Worm (Caenorhabditis elegans): ENCODE data around the gene adah-1.

The adah-1 gene

ce11 chrIV:7047762-7048178, 23.8 kb downstream of the adah-1 start (continued):
- TF ChIP-seq zip-11 (GFP tag; IDR thresholded peaks at IDR 0.05): no peak
- peak; percentile 45 for TF ChIP-seq mes-2 (tag; optimal IDR thresholded peaks at IDR 0.05; ENCODE audit: poor library complexity, severe bottlenecking)
- TF ChIP-seq cey-2 (tag; optimal IDR thresholded peaks at IDR 0.05; ENCODE audit: borderline replicate concordance, insufficient read depth): peak; percentile 62
- peak; percentile 54 for TF ChIP-seq spr-1 (tag; optimal IDR thresholded peaks at IDR 0.05)
- TF ChIP-seq R02D3.7 (tag; optimal IDR thresholded peaks at IDR 0.05): no peak
- TF ChIP-seq mxl-3 (GFP tag; optimal IDR thresholded peaks at IDR 0.05): peak; percentile 79
- TF ChIP-seq nhr-6 (tag; optimal IDR thresholded peaks at IDR 0.05): peak; percentile 90
- TF ChIP-seq T20F7.1 (GFP tag; optimal IDR thresholded peaks at IDR 0.05): peak; percentile 36
- TF ChIP-seq ztf-7 (tag; optimal IDR thresholded peaks at IDR 0.05): peak; percentile 28
- TF ChIP-seq lin-1 (GFP tag; IDR thresholded peaks at IDR 0.05): no peak; the same call in 1 of the 2 replicates
- TF ChIP-seq lin-13 (GFP tag; optimal IDR thresholded peaks at IDR 0.05): peak; percentile 24
- TF ChIP-seq ceh-20 (GFP tag; IDR thresholded peaks at IDR 0.05): 0 out of 2 replicates have a peak, but pooled peaks have one; percentile 66
- TF ChIP-seq dve-1 (tag; optimal IDR thresholded peaks at IDR 0.05; ENCODE audit: insufficient read depth): peak; percentile 93
- no peak for TF ChIP-seq fkh-10 (GFP tag; optimal IDR thresholded peaks at IDR 0.05)
- TF ChIP-seq lsy-2 (tag; optimal IDR thresholded peaks at IDR 0.05): peak; percentile 26 to 72
- no peak for TF ChIP-seq madf-9 (GFP tag; conservative IDR thresholded peaks at IDR 0.05)
- no peak for TF ChIP-seq snpc-4 (tag; optimal IDR thresholded peaks at IDR 0.05)
- peak in 1 of 2 experiments; percentile 85 for TF ChIP-seq mdl-1 (tag; optimal IDR thresholded peaks at IDR 0.05)
- TF ChIP-seq ceh-32 (tag; optimal IDR thresholded peaks at IDR 0.05; ENCODE audit: poor library complexity): no peak
- no peak for TF ChIP-seq egl-27 (tag; optimal IDR thresholded peaks at IDR 0.05)
- no peak for TF ChIP-seq vab-7 (GFP tag; IDR thresholded peaks at IDR 0.05)
- peak; percentile 28 for TF ChIP-seq dpl-1 (GFP tag; optimal IDR thresholded peaks at IDR 0.05)
- TF ChIP-seq dmd-9 (GFP tag; IDR thresholded peaks at IDR 0.05): no peak
- peak; percentile 88 for TF ChIP-seq dmd-6 (GFP tag; IDR thresholded peaks at IDR 0.05)
- no peak for TF ChIP-seq nhr-41 (GFP tag; IDR thresholded peaks at IDR 0.05)
- peak; percentile 63 for TF ChIP-seq nhr-25 (tag; optimal IDR thresholded peaks at IDR 0.05; ENCODE audit: borderline replicate concordance, insufficient read depth)
- TF ChIP-seq unc-39 (tag; optimal IDR thresholded peaks at IDR 0.05): no peak
- no peak for TF ChIP-seq aha-1 (tag)
- TF ChIP-seq zip-2 (tag; optimal IDR thresholded peaks at IDR 0.05): no peak
- no peak for TF ChIP-seq zfp-2 (tag; optimal IDR thresholded peaks at IDR 0.05)
- TF ChIP-seq ztf-11 (tag; optimal IDR thresholded peaks at IDR 0.05): no peak
- TF ChIP-seq sdz-12 (GFP tag; optimal IDR thresholded peaks at IDR 0.05): no peak
- TF ChIP-seq nhr-11 (tag; optimal IDR thresholded peaks at IDR 0.05): peak; percentile 6
- TF ChIP-seq snpc-1.2 (GFP tag; IDR thresholded peaks at IDR 0.05): no peak
- TF ChIP-seq pqm-1 (tag; optimal IDR thresholded peaks at IDR 0.05): peak; percentile 92
- TF ChIP-seq unc-130 (GFP tag; optimal IDR thresholded peaks at IDR 0.05): no peak
- TF ChIP-seq F26F4.8 (GFP tag; conservative IDR thresholded peaks at IDR 0.05): no peak
- TF ChIP-seq nhr-77 (tag; optimal IDR thresholded peaks at IDR 0.05): peak; percentile 37
- peak; percentile 95 for TF ChIP-seq mxl-2 (GFP tag; conservative IDR thresholded peaks at IDR 0.05)
- TF ChIP-seq T26A8.4 (GFP tag; IDR thresholded peaks at IDR 0.05): peak; percentile 61
- no peak for TF ChIP-seq lim-7 (GFP tag; IDR thresholded peaks at IDR 0.05)
- peak; percentile 85 for TF ChIP-seq gei-8 (GFP tag; optimal IDR thresholded peaks at IDR 0.05)
- no peak for TF ChIP-seq spr-3 (GFP tag; optimal IDR thresholded peaks at IDR 0.05)
- 0 out of 2 replicates have a peak, but pooled peaks have one; percentile 16 for TF ChIP-seq dmd-8 (GFP tag; IDR thresholded peaks at IDR 0.05)
- 0 out of 2 replicates have a peak, but pooled peaks have one; percentile 45 for TF ChIP-seq saeg-2 (GFP tag; IDR thresholded peaks at IDR 0.05)
- no peak for TF ChIP-seq ceh-82 (tag; optimal IDR thresholded peaks at IDR 0.05)
- TF ChIP-seq nhr-237 (tag; optimal IDR thresholded peaks at IDR 0.05): no peak
- TF ChIP-seq ama-1 (optimal IDR thresholded peaks at IDR 0.05): no peak
- TF ChIP-seq daf-8 (GFP tag; IDR thresholded peaks at IDR 0.05): no peak
- TF ChIP-seq rbr-2 (tag; optimal IDR thresholded peaks at IDR 0.05): peak; percentile 31
- TF ChIP-seq set-16 (GFP tag; IDR thresholded peaks at IDR 0.05): no peak
- TF ChIP-seq lin-38 (GFP tag; IDR thresholded peaks at IDR 0.05): no peak
